Fruit fly (Drosophila melanogaster): ENCODE data around the gene CG2186.

Gene CG2186

DNA sequence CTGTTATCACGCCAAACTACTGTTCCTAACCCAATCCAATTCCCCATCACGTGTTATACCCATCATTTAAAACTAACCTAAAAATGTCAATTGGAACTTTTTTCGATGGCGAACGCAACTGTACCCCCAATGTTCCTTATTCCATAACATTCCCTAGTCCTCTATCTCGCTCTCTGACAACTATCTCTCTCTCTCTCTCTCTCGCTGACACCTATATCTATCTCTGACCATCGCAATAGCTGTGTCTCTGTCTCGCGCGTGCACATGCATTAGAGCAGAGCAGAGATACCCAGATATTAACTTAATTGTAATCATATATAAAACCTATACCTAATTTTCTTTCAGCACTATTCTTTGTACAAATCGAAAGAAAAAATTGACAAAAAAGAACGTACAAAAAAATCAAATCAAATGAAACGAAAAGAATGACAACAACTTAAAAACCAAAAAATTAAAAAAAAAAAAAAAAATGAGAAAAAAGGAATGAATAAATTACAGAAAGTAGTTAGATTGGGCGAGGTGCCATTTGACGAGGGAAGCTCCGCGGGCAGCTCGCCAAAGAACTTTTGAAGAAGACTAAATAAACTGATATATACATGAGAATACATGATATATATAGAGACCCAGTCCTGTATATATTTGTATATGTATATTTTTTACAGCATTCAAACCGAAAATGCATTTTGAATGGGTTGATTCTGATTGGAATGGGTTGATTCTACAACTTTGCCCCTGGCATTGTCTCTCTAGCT is 8.3 kb downstream of the CG2186 start (continued):
- TF ChIP-seq TFAM (GFP tag; optimal IDR thresholded peaks at IDR 0.05): no peak
- no peak for TF ChIP-seq vvl (GFP tag; IDR thresholded peaks at IDR 0.05)
- no peak for TF ChIP-seq CG6175 (GFP tag; IDR thresholded peaks at IDR 0.05)
- TF ChIP-seq wdn (GFP tag; IDR thresholded peaks at IDR 0.05): peak; percentile 36; the same call in 1 of the 2 replicates
- TF ChIP-seq Mes4 (GFP tag; optimal IDR thresholded peaks at IDR 0.05): no peak
- no peak for TF ChIP-seq nerfin-2 (GFP tag; IDR thresholded peaks at IDR 0.05; ENCODE audit: partially characterized antibody)
- no peak for TF ChIP-seq CG17802 (tag; optimal IDR thresholded peaks at IDR 0.05)
- TF ChIP-seq C15 (GFP tag; IDR thresholded peaks at IDR 0.05): no peak
- TF ChIP-seq CG2875 (GFP tag; optimal IDR thresholded peaks at IDR 0.05): no peak
- no peak for TF ChIP-seq CG10462 (GFP tag; optimal IDR thresholded peaks at IDR 0.05)
- no peak for TF ChIP-seq CG8478 (optimal IDR thresholded peaks at IDR 0.05)
- peak; percentile 85 for TF ChIP-seq CG1832 (GFP tag; optimal IDR thresholded peaks at IDR 0.05)
- peak; percentile 31 for TF ChIP-seq CG8290 (GFP tag; optimal IDR thresholded peaks at IDR 0.05)
- TF ChIP-seq CG8290 (tag; optimal IDR thresholded peaks at IDR 0.05): peak in 1 of 2 experiments; percentile 13
- peak in 1 of 2 experiments; percentile 7 for TF ChIP-seq insv (GFP tag; optimal IDR thresholded peaks at IDR 0.05)

DNA sequence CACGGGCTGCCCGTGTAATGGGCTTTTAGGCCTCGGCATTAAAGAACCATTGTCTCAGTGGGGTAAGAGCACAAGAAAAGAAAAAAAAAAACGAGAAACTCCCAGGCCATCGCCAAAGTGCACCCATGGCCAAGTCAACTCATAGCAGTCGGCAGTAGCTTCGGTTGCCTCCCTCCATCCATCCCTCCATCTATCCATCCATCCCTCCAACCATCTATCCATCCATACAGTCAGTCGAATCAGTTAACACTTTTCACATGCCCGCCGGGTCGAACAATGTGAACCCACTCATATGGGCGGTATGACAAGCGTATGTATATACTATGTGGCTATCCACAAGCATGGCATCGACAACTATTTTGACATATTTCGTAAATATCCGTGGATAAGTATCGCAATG is 10.2 kb downstream of the CG2186 start:
- TF ChIP-seq Dbx (GFP tag; IDR thresholded peaks at IDR 0.05): 0 out of 3 replicates have a peak, but pooled peaks have one; percentile 6
- TF ChIP-seq luna (GFP tag; optimal IDR thresholded peaks at IDR 0.05): no peak
- peak; percentile 92 for TF ChIP-seq CG8281 (tag; optimal IDR thresholded peaks at IDR 0.05)
- peak; percentile 28 for TF ChIP-seq sens (GFP tag)
- no peak for TF ChIP-seq usp (GFP tag; optimal IDR thresholded peaks at IDR 0.05)
- no peak for TF ChIP-seq Drgx (GFP tag; IDR thresholded peaks at IDR 0.05)
- TF ChIP-seq hb (GFP tag; IDR thresholded peaks at IDR 0.05; ENCODE audit: partially characterized antibody): 0 out of 3 replicates have a peak, but pooled peaks have one; percentile 41
- no peak for TF ChIP-seq CG14014 (GFP tag; IDR thresholded peaks at IDR 0.05)
- no peak for TF ChIP-seq Xbp1 (GFP tag; optimal IDR thresholded peaks at IDR 0.05)
- TF ChIP-seq Lhr (GFP tag; optimal IDR thresholded peaks at IDR 0.05): no peak
- TF ChIP-seq MBD-R2 (GFP tag; IDR thresholded peaks at IDR 0.05): no peak
- no peak for TF ChIP-seq Asciz (GFP tag; optimal IDR thresholded peaks at IDR 0.05)
- no peak for TF ChIP-seq Mes4 (GFP tag; optimal IDR thresholded peaks at IDR 0.05)
- TF ChIP-seq CG13624 (GFP tag; optimal IDR thresholded peaks at IDR 0.05): no peak
- no peak for TF ChIP-seq CG12659 (GFP tag; optimal IDR thresholded peaks at IDR 0.05)
- TF ChIP-seq CG2678 (tag; optimal IDR thresholded peaks at IDR 0.05): no peak
- no peak for TF ChIP-seq prd (optimal IDR thresholded peaks at IDR 0.05)
- TF ChIP-seq prd (GFP tag; IDR thresholded peaks at IDR 0.05): no peak
- no peak for TF ChIP-seq knrl (GFP tag; IDR thresholded peaks at IDR 0.05; ENCODE audit: partially characterized antibody)
- TF ChIP-seq ftz-f1 (GFP tag; optimal IDR thresholded peaks at IDR 0.05): no peak
- no peak for TF ChIP-seq Antp (GFP tag; optimal IDR thresholded peaks at IDR 0.05)
- no peak for TF ChIP-seq CG6654 (GFP tag; optimal IDR thresholded peaks at IDR 0.05)
- no peak for TF ChIP-seq CG17359 (tag; optimal IDR thresholded peaks at IDR 0.05)
- no peak for TF ChIP-seq cad (GFP tag; optimal IDR thresholded peaks at IDR 0.05)
- no peak for TF ChIP-seq CG1024 (GFP tag; IDR thresholded peaks at IDR 0.05)
- TF ChIP-seq CG6765 (GFP tag; optimal IDR thresholded peaks at IDR 0.05): no peak
- no peak for TF ChIP-seq CG2889 (GFP tag; IDR thresholded peaks at IDR 0.05)
- TF ChIP-seq amos (GFP tag; IDR thresholded peaks at IDR 0.05; ENCODE audit: partially characterized antibody): no peak
- no peak for TF ChIP-seq CG14710 (tag; optimal IDR thresholded peaks at IDR 0.05)
- no peak for TF ChIP-seq btn (GFP tag; optimal IDR thresholded peaks at IDR 0.05)

Data from whole organism, embryonic.